Fruit fly (Drosophila melanogaster) whole organism, embryonic: ENCODE results near the gene Hacd1.

Experiments used
- Abd-B ChIP-seq: fragments of 200-800 bp; sonication (Bioruptor generic); optimal IDR thresholded peaks from 2 replicates; lab custom pipeline; 2018; ENCODE audit warnings: missing biosample characterization, mild to moderate bottlenecking, missing genetic modification characterization, moderate library complexity
- Ada2b ChIP-seq: fragments of 200-800 bp; sonication (Bioruptor generic); IDR thresholded peaks from 2 replicates; pipeline ENCODE4 v1.3.6; 2022; ENCODE audit warnings: missing biosample characterization, missing genetic modification characterization
- Atf-2 ChIP-seq: fragments of 200-800 bp; sonication (Bioruptor generic); optimal IDR thresholded peaks from 2 replicates; lab custom pipeline; 2016; ENCODE audit warnings: missing biosample characterization, missing genetic modification characterization
- B-H1 ChIP-seq: fragments of 200-800 bp; sonication (Bioruptor generic); IDR thresholded peaks from 3 replicates; pipeline ENCODE4 v1.3.6; 2022; ENCODE audit warnings: missing biosample characterization, missing genetic modification characterization
- CG10147 ChIP-seq: fragments of 200-800 bp; sonication (Bioruptor generic); optimal IDR thresholded peaks from 2 replicates; lab custom pipeline; 2019; ENCODE audit warnings: missing biosample characterization, mild to moderate bottlenecking, missing genetic modification characterization, moderate library complexity
- CG10209 ChIP-seq: fragments of 200-800 bp; sonication (Bioruptor generic); optimal IDR thresholded peaks from 3 replicates; lab custom pipeline; 2017; ENCODE audit warnings: missing biosample characterization, mild to moderate bottlenecking, missing genetic modification characterization, missing genetic modification reagents
- CG10565 ChIP-seq: fragments of 200-800 bp; sonication (Bioruptor generic); optimal IDR thresholded peaks from 3 replicates; lab custom pipeline; 2016; ENCODE audit warnings: missing biosample characterization, mild to moderate bottlenecking, missing genetic modification characterization
- CG10979 ChIP-seq: fragments of 200-800 bp; sonication (Bioruptor generic); optimal IDR thresholded peaks from 2 replicates; lab custom pipeline; 2018; ENCODE audit warnings: missing biosample characterization, mild to moderate bottlenecking, missing genetic modification characterization, moderate library complexity
- CG11695 ChIP-seq: fragments of 200-800 bp; sonication (Bioruptor generic); IDR thresholded peaks from 3 replicates; pipeline ENCODE4 v1.3.6; 2022; ENCODE audit warnings: missing biosample characterization, missing genetic modification characterization
- CG12155 ChIP-seq: fragments of 200-800 bp; sonication (Bioruptor generic); optimal IDR thresholded peaks from 3 replicates; lab custom pipeline; 2016; ENCODE audit warnings: missing biosample characterization, missing genetic modification characterization
- CG1603 ChIP-seq: fragments of 200-800 bp; sonication (Bioruptor generic); optimal IDR thresholded peaks from 2 replicates; lab custom pipeline; 2019; ENCODE audit warnings: missing biosample characterization, mild to moderate bottlenecking, missing genetic modification characterization, moderate library complexity
- CG16779 ChIP-seq: fragments of 200-800 bp; sonication (Bioruptor generic); IDR thresholded peaks from 2 replicates; pipeline ENCODE4 v1.3.6; 2022; ENCODE audit warnings: missing biosample characterization, missing genetic modification characterization
- CG17829 ChIP-seq: fragments of 200-800 bp; optimal IDR thresholded peaks from 2 replicates; lab custom pipeline; 2019; ENCODE audit warnings: missing biosample characterization, mild to moderate bottlenecking, missing genetic modification characterization, moderate library complexity
- CG18619 ChIP-seq: fragments of 200-800 bp; sonication (Bioruptor generic); optimal IDR thresholded peaks from 3 replicates; lab custom pipeline; 2017; ENCODE audit warnings: missing biosample characterization, mild to moderate bottlenecking, missing genetic modification characterization
- CG18764 ChIP-seq: fragments of 200-800 bp; sonication (Bioruptor generic); optimal IDR thresholded peaks from 3 replicates; lab custom pipeline; 2016; ENCODE audit warnings: missing biosample characterization, missing genetic modification characterization
- CG3163 ChIP-seq: fragments of 200-800 bp; sonication (Bioruptor generic); optimal IDR thresholded peaks from 3 replicates; lab custom pipeline; 2016; ENCODE audit warnings: missing biosample characterization, missing genetic modification characterization
- CG32767 ChIP-seq: fragments of 200-800 bp; sonication (Bioruptor generic); IDR thresholded peaks from 2 replicates; pipeline ENCODE4 v1.3.6; 2022; ENCODE audit warnings: missing biosample characterization, missing genetic modification characterization
- CG6175 ChIP-seq: fragments of 200-800 bp; sonication (Bioruptor generic); IDR thresholded peaks from 3 replicates; pipeline ENCODE4 v1.3.6; 2022; ENCODE audit warnings: missing biosample characterization, missing genetic modification characterization
- CG7786 ChIP-seq: fragments of 200-800 bp; sonication (Bioruptor generic); optimal IDR thresholded peaks from 2 replicates; lab custom pipeline; 2016; ENCODE audit warnings: missing biosample characterization, missing genetic modification characterization
- CG9215 ChIP-seq: fragments of 200-800 bp; sonication (Bioruptor generic); IDR thresholded peaks from 2 replicates; pipeline ENCODE4 v1.3.6; 2022; ENCODE audit warnings: missing biosample characterization, missing genetic modification characterization
- CHES-1-like ChIP-seq: fragments of 200-800 bp; sonication (Bioruptor generic); optimal IDR thresholded peaks from 2 replicates; lab custom pipeline; 2016; ENCODE audit warnings: missing biosample characterization, missing genetic modification characterization
- Camta ChIP-seq: fragments of 200-800 bp; sonication (Bioruptor generic); optimal IDR thresholded peaks from 2 replicates; lab custom pipeline; 2016; ENCODE audit warnings: missing biosample characterization, missing genetic modification characterization
- Doc3 ChIP-seq: fragments of 200-800 bp; sonication (Bioruptor generic); IDR thresholded peaks from 3 replicates; pipeline ENCODE4 v1.3.6; 2022; ENCODE audit warnings: missing biosample characterization, missing genetic modification characterization; ENCODE audit not compliant: partially characterized antibody
- Drgx ChIP-seq: fragments of 200-800 bp; sonication (Bioruptor generic); IDR thresholded peaks from 2 replicates; pipeline ENCODE4 v1.3.6; 2022; ENCODE audit warnings: missing biosample characterization, missing genetic modification characterization
- Max ChIP-seq: fragments of 200-800 bp; sonication (Bioruptor generic); optimal IDR thresholded peaks from 2 replicates; lab custom pipeline; 2016; ENCODE audit warnings: missing biosample characterization, mild to moderate bottlenecking, missing genetic modification characterization
- Meics ChIP-seq: fragments of 200-800 bp; sonication (Bioruptor generic); optimal IDR thresholded peaks from 2 replicates; lab custom pipeline; 2017; ENCODE audit warnings: missing biosample characterization, mild to moderate bottlenecking, missing genetic modification characterization
- Neu2 ChIP-seq: fragments of 200-800 bp; sonication (Bioruptor generic); optimal IDR thresholded peaks from 3 replicates; lab custom pipeline; 2016; ENCODE audit warnings: missing biosample characterization, missing genetic modification characterization, borderline replicate concordance
- Opbp ChIP-seq: fragments of 200-800 bp; sonication (Bioruptor generic); IDR thresholded peaks from 3 replicates; pipeline ENCODE4 v1.3.6; 2022; ENCODE audit warnings: missing biosample characterization, missing genetic modification characterization; ENCODE audit not compliant: partially characterized antibody
- Poxn ChIP-seq: fragments of 200-800 bp; sonication (Bioruptor generic); IDR thresholded peaks from 2 replicates; pipeline ENCODE4 v1.3.6; 2022; ENCODE audit warnings: missing biosample characterization, missing genetic modification characterization
- Rx ChIP-seq: fragments of 200-800 bp; sonication (Bioruptor generic); IDR thresholded peaks from 2 replicates; pipeline ENCODE4 v1.3.6; 2022; ENCODE audit warnings: missing biosample characterization, missing genetic modification characterization
- Scr ChIP-seq: fragments of 200-800 bp; sonication (Bioruptor generic); IDR thresholded peaks from 2 replicates; pipeline ENCODE4 v1.3.6; 2022; ENCODE audit warnings: missing biosample characterization, missing genetic modification characterization; ENCODE audit not compliant: partially characterized antibody
- Sry-δ ChIP-seq: fragments of 200-800 bp; sonication (Bioruptor generic); optimal IDR thresholded peaks from 2 replicates; lab custom pipeline; 2016; ENCODE audit warnings: missing biosample characterization, missing genetic modification characterization
- Tbp ChIP-seq: fragments of >200 bp; optimal IDR thresholded peaks from 2 replicates; lab custom pipeline; 2018; ENCODE audit warnings: missing biosample characterization, missing genetic modification characterization
- Vsx1 ChIP-seq: fragments of 200-800 bp; sonication (Bioruptor generic); optimal IDR thresholded peaks from 2 replicates; lab custom pipeline; 2017; ENCODE audit warnings: missing biosample characterization, mild to moderate bottlenecking, missing genetic modification characterization, missing genetic modification reagents
- YL-1 ChIP-seq: fragments of 200-800 bp; sonication (Bioruptor generic); optimal IDR thresholded peaks from 3 replicates; lab custom pipeline; 2017; ENCODE audit warnings: missing biosample characterization, mild to moderate bottlenecking, missing genetic modification characterization
- abd-A ChIP-seq: fragments of 200-800 bp; sonication (Bioruptor generic); optimal IDR thresholded peaks from 3 replicates; lab custom pipeline; 2019; ENCODE audit warnings: missing biosample characterization, mild to moderate bottlenecking, missing genetic modification characterization, moderate library complexity
- ase ChIP-seq: fragments of 200-800 bp; sonication (Bioruptor generic); IDR thresholded peaks from 3 replicates; pipeline ENCODE4 v1.3.6; 2022; ENCODE audit warnings: missing biosample characterization, missing genetic modification characterization
- az2 ChIP-seq: fragments of 200-800 bp; sonication (Bioruptor generic); optimal IDR thresholded peaks from 3 replicates; lab custom pipeline; 2016; ENCODE audit warnings: missing biosample characterization, missing genetic modification characterization
- bowl ChIP-seq: fragments of 200-800 bp; sonication (Bioruptor generic); IDR thresholded peaks from 2 replicates; pipeline ENCODE4 v1.3.6; 2022; ENCODE audit warnings: missing biosample characterization, missing genetic modification characterization
- caup ChIP-seq: fragments of 200-800 bp; sonication (Bioruptor generic); optimal IDR thresholded peaks from 3 replicates; lab custom pipeline; 2017; ENCODE audit warnings: missing biosample characterization, mild to moderate bottlenecking, missing genetic modification characterization, moderate library complexity; ENCODE audit not compliant: severe bottlenecking
- ftz-f1 ChIP-seq: fragments of 200-800 bp; sonication (Bioruptor generic); optimal IDR thresholded peaks from 2 replicates; lab custom pipeline; 2016; ENCODE audit warnings: missing biosample characterization, missing genetic modification characterization
- hkb ChIP-seq, 2 experiments: fragments of 200-800 bp in 1 of 2; fragments of >200 bp in 1 of 2; sonication (Bioruptor generic) in 1 of 2; IDR thresholded peaks in 1 of 2; optimal IDR thresholded peaks in 1 of 2; 2 replicates each; pipeline versions ENCODE4 v1.3.6 to Lab custom; 2017 to 2022; ENCODE audit warnings: missing biosample characterization in 1 of 2, missing genetic modification characterization in 1 of 2
- jing ChIP-seq: fragments of 200-800 bp; sonication (Bioruptor generic); optimal IDR thresholded peaks from 2 replicates; lab custom pipeline; 2018; ENCODE audit warnings: missing biosample characterization, mild to moderate bottlenecking, missing genetic modification characterization
- mld ChIP-seq: fragments of 200-800 bp; sonication (Bioruptor generic); IDR thresholded peaks from 3 replicates; pipeline ENCODE4 v1.3.6; 2022; ENCODE audit warnings: missing biosample characterization, missing genetic modification characterization; ENCODE audit not compliant: partially characterized antibody
- otp ChIP-seq: fragments of 200-800 bp; sonication (Bioruptor generic); IDR thresholded peaks from 3 replicates; pipeline ENCODE4, ENCODE4 v1.3.6; 2022; ENCODE audit warnings: missing biosample characterization, missing genetic modification characterization
- pfk ChIP-seq: fragments of 200-800 bp; sonication (Bioruptor generic); optimal IDR thresholded peaks from 2 replicates; lab custom pipeline; 2018; ENCODE audit warnings: missing biosample characterization, mild to moderate bottlenecking, missing genetic modification characterization, moderate library complexity
- run ChIP-seq: fragments of 200-800 bp; sonication (Bioruptor generic); optimal IDR thresholded peaks from 3 replicates; lab custom pipeline; 2018; ENCODE audit warnings: missing biosample characterization, mild to moderate bottlenecking, missing genetic modification characterization
- scrt ChIP-seq: fragments of 200-800 bp; sonication (Bioruptor generic); optimal IDR thresholded peaks from 2 replicates; lab custom pipeline; 2018; ENCODE audit warnings: missing biosample characterization, mild to moderate bottlenecking, missing genetic modification characterization, moderate library complexity
- sob ChIP-seq: fragments of 200-800 bp; sonication (Bioruptor generic); IDR thresholded peaks from 2 replicates; pipeline ENCODE4 v1.3.6; 2022; ENCODE audit warnings: missing biosample characterization, missing genetic modification characterization

The Hacd1 gene

dm6 chr2L:11970853-11971397 is 31.1 kb downstream of the Hacd1 start (continued):
- no peak for TF ChIP-seq az2 (GFP tag; lab: Kevin White, UChicago)
- TF ChIP-seq Vsx1 (GFP tag; lab: Kevin White, UChicago), result peak; percentile 98
- TF ChIP-seq pfk (GFP tag; lab: Kevin White, UChicago), result peak; percentile 31
- no peak for TF ChIP-seq CG10565 (GFP tag; lab: Kevin White, UChicago)
- TF ChIP-seq Rx (GFP tag; lab: Robert Waterston, UW), result no peak
- TF ChIP-seq YL-1 (GFP tag; lab: Kevin White, UChicago), result no peak
- TF ChIP-seq CG18764 (GFP tag; lab: Kevin White, UChicago), result no peak
- TF ChIP-seq CG9215 (GFP tag; lab: Robert Waterston, UW), result no peak
- peak; percentile 1 for TF ChIP-seq CG17829 (tag; lab: Kevin White, UChicago)
- no peak for TF ChIP-seq Ada2b (GFP tag; lab: Robert Waterston, UW)
- 0 out of 2 replicates have a peak, but pooled peaks have one; percentile 18 for TF ChIP-seq Drgx
- peak; percentile 58 for TF ChIP-seq ftz-f1 (GFP tag; lab: Kevin White, UChicago)
- TF ChIP-seq CHES-1-like (GFP tag; lab: Kevin White, UChicago), result peak; percentile 10
- no peak; the same call in 1 of the 2 replicates for TF ChIP-seq bowl (GFP tag; lab: Robert Waterston, UW)
- peak; percentile 23 for TF ChIP-seq CG7786 (GFP tag; lab: Kevin White, UChicago)
- TF ChIP-seq Tbp, result no peak
- peak; percentile 58 for TF ChIP-seq caup (GFP tag; lab: Kevin White, UChicago)
- no peak; the same call in 1 of the 3 replicates for TF ChIP-seq otp (GFP tag; lab: Robert Waterston, UW)
- no peak for TF ChIP-seq Atf-2 (GFP tag; lab: Kevin White, UChicago)
- TF ChIP-seq Meics (GFP tag; lab: Kevin White, UChicago), result peak; percentile 17
- no peak for TF ChIP-seq mld (GFP tag; lab: Robert Waterston, UW)
- TF ChIP-seq hkb (optimal IDR thresholded peaks at IDR 0.05; lab: Kevin White, UChicago), result no peak
- TF ChIP-seq hkb (GFP tag; IDR thresholded peaks at IDR 0.05; lab: Robert Waterston, UW), result peak; percentile 45; the same call in 1 of the 2 replicates
- TF ChIP-seq CG3163 (GFP tag; lab: Kevin White, UChicago), result peak; percentile 99
- TF ChIP-seq B-H1 (GFP tag; lab: Robert Waterston, UW), result no peak
- 0 out of 3 replicates have a peak, but pooled peaks have one; percentile 30 for TF ChIP-seq Opbp
- peak; percentile 35; the same call in 1 of the 2 replicates for TF ChIP-seq sob (GFP tag; lab: Robert Waterston, UW)
- no peak for TF ChIP-seq CG10147 (GFP tag; lab: Kevin White, UChicago)
- TF ChIP-seq ase (GFP tag; lab: Robert Waterston, UW), result 0 out of 3 replicates have a peak, but pooled peaks have one; percentile 40
- TF ChIP-seq CG11695, result peak; percentile 32; the same call in 1 of the 3 replicates
- TF ChIP-seq run (tag; lab: Kevin White, UChicago), result no peak
- peak; percentile 45 for TF ChIP-seq Scr (GFP tag; lab: Robert Waterston, UW)
- no peak for TF ChIP-seq CG32767
- TF ChIP-seq CG1603, result peak; percentile 9
- no peak for TF ChIP-seq CG18619
- TF ChIP-seq CG12155 (GFP tag; lab: Kevin White, UChicago), result no peak
- TF ChIP-seq Poxn, result no peak
- TF ChIP-seq CG6175 (GFP tag; lab: Robert Waterston, UW), result 0 out of 3 replicates have a peak, but pooled peaks have one; percentile 56
- peak; percentile 64 for TF ChIP-seq abd-A (tag; lab: Kevin White, UChicago)
- TF ChIP-seq Abd-B (GFP tag; lab: Kevin White, UChicago), result no peak
- no peak for TF ChIP-seq jing (GFP tag; lab: Kevin White, UChicago)
- TF ChIP-seq scrt (GFP tag; lab: Kevin White, UChicago), result no peak
- TF ChIP-seq Max (GFP tag; lab: Kevin White, UChicago), result no peak
- TF ChIP-seq CG16779 (GFP tag; lab: Robert Waterston, UW), result no peak
- no peak for TF ChIP-seq Doc3 (GFP tag; lab: Robert Waterston, UW)
- no peak for TF ChIP-seq CG10979 (tag; lab: Kevin White, UChicago)
- TF ChIP-seq Neu2 (GFP tag; lab: Kevin White, UChicago), result no peak
- no peak for TF ChIP-seq Sry-δ (GFP tag; lab: Kevin White, UChicago)
- TF ChIP-seq Camta (GFP tag; lab: Kevin White, UChicago), result peak; percentile 11
- no peak for TF ChIP-seq CG10209 (GFP tag; lab: Kevin White, UChicago)
